Fruit fly (Drosophila melanogaster): Measurements from ENCODE around the gene Hs2st.

DNA sequence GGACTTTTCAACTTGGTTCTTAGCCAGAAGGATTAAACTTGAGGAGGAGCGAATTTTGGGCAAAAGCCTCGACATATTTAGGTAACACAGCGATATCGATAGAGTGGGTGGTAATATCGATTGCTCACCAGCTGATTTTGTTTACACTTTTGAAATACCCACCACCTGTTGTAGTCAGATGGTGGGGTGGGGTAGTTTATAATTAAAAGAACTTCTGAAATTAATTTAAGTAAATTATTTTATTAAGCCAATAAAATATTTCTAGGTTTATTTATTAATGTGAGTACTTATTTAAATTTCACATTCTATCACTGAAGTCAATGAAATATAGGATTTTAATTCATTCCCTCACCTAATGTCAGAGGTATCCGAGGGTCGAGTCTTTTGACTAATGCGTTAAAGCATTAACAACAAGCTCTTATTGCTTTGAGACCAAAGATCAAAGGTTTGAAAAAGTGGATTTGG lies 45.5 kb upstream of the Hs2st start, which contains the start of the genes CG10194 and CG18094:
- no peak for TF ChIP-seq Myc (optimal IDR thresholded peaks at IDR 0.05)
- no peak for TF ChIP-seq insv (optimal IDR thresholded peaks at IDR 0.05)
- no peak for TF ChIP-seq Sin3A (optimal IDR thresholded peaks at IDR 0.05)
- TF ChIP-seq h (optimal IDR thresholded peaks at IDR 0.05) = no peak
- TF ChIP-seq ttk (optimal IDR thresholded peaks at IDR 0.05) = no peak
- no peak for TF ChIP-seq psq (optimal IDR thresholded peaks at IDR 0.05)

All from Kc167 (cell line).